Fruit fly (Drosophila melanogaster): Measurements from ENCODE around the gene CG31808.

Gene CG31808

DNA sequence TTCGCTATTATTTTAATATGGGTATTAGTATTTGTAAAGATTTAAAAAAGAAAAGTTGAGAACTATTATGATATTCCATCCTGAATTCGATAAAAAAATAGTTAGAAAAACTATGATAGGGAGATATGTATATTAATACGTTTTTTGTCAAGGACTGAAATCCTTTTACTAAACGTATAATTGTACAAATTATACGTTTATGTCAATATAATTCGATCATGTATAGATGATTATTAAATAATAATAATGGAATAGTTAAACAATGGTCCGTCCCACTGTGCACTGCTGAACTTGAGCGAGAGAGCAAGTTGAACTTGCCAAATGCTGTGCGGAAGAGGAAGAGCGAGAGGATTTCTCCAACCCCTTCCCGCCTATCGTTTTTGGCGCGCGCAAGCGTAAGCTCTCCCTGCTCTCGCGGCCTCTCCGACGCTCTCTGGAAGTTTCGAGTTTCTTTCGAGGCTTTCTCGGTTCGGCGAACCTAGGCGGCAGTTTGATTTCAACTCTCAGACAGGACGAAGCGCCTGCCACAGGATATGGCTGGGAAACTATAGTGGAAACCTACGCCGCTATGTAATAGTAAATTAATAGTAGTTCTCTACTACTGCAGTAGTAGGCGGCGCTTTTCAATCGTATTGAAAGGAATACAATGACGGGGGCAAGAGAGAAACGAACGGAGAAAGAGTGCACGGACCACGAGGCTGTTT is 30.9 kb downstream of the CG31808 start:
- TF ChIP-seq Ets98B (GFP tag; IDR thresholded peaks at IDR 0.05) (peak; percentile 30; the same call in 1 of the 2 replicates), CG8301 (tag; optimal IDR thresholded peaks at IDR 0.05) (peak; percentile 84), CG13204 (GFP tag; optimal IDR thresholded peaks at IDR 0.05) (peak; percentile 61), D1 (tag; optimal IDR thresholded peaks at IDR 0.05) (peak; percentile 79), Snoo (tag; optimal IDR thresholded peaks at IDR 0.05) (peak; percentile 65), CG32121 (GFP tag; IDR thresholded peaks at IDR 0.05) (no peak; the same call in 1 of the 2 replicates), CG9948 (tag; optimal IDR thresholded peaks at IDR 0.05) (peak; percentile 89), EcR (GFP tag; optimal IDR thresholded peaks at IDR 0.05) (peak; percentile 93), CG8159 (tag; optimal IDR thresholded peaks at IDR 0.05) (peak; percentile 83), rn (GFP tag; IDR thresholded peaks at IDR 0.05) (no peak), CG34367 (tag; optimal IDR thresholded peaks at IDR 0.05) (peak; percentile 76), CG14655 (GFP tag; optimal IDR thresholded peaks at IDR 0.05) (peak; percentile 84), Pif1B (GFP tag; optimal IDR thresholded peaks at IDR 0.05) (peak; percentile 35), CG17806 (tag; optimal IDR thresholded peaks at IDR 0.05) (peak; percentile 81), CG4496 (GFP tag; IDR thresholded peaks at IDR 0.05) (peak; percentile 35; the same call in 1 of the 3 replicates), gl (tag; optimal IDR thresholded peaks at IDR 0.05) (no peak), CG15710 (tag; optimal IDR thresholded peaks at IDR 0.05) (peak; percentile 86), CG10348 (GFP tag; IDR thresholded peaks at IDR 0.05) (no peak), fd96Ca (GFP tag; IDR thresholded peaks at IDR 0.05) (peak; percentile 37; the same call in 1 of the 3 replicates), CG12605 (GFP tag; IDR thresholded peaks at IDR 0.05) (peak; percentile 6; the same call in 1 of the 2 replicates)

dm6 chr2L:16683958-16684877 is 31.8 kb downstream of the CG31808 start, which contains the start of gene CG31807:
TSS of gene CG31807 (minus strand) at chr2L:16684008.
- TF ChIP-seq Pif1B (GFP tag; optimal IDR thresholded peaks at IDR 0.05) = peak; percentile 98
- peak; percentile 96 for TF ChIP-seq CG34367 (tag; optimal IDR thresholded peaks at IDR 0.05)
- peak; percentile 90 for TF ChIP-seq gl (tag; optimal IDR thresholded peaks at IDR 0.05)
- peak; percentile 92 for TF ChIP-seq D1 (tag; optimal IDR thresholded peaks at IDR 0.05)
- peak; percentile 78; the same call in 1 of the 2 replicates for TF ChIP-seq Ets98B (GFP tag; IDR thresholded peaks at IDR 0.05)
- TF ChIP-seq EcR (GFP tag; optimal IDR thresholded peaks at IDR 0.05) = no peak
- peak; percentile 91 for TF ChIP-seq Snoo (tag; optimal IDR thresholded peaks at IDR 0.05)
- TF ChIP-seq CG10348 (GFP tag; IDR thresholded peaks at IDR 0.05) = no peak
- peak; percentile 92 for TF ChIP-seq CG17806 (tag; optimal IDR thresholded peaks at IDR 0.05)
- peak; percentile 97 for TF ChIP-seq CG15710 (tag; optimal IDR thresholded peaks at IDR 0.05)
- TF ChIP-seq rn (GFP tag; IDR thresholded peaks at IDR 0.05) = peak; percentile 49
- TF ChIP-seq CG12605 (GFP tag; IDR thresholded peaks at IDR 0.05) = peak; percentile 87
- peak; percentile 92 for TF ChIP-seq CG13204 (GFP tag; optimal IDR thresholded peaks at IDR 0.05)
- TF ChIP-seq CG4496 (GFP tag; IDR thresholded peaks at IDR 0.05) = peak; percentile 86; the same call in 2 of the 3 replicates
- TF ChIP-seq CG8301 (tag; optimal IDR thresholded peaks at IDR 0.05) = peak; percentile 96
- peak; percentile 98 for TF ChIP-seq Pif1A (GFP tag; optimal IDR thresholded peaks at IDR 0.05)
- TF ChIP-seq fd96Ca (GFP tag; IDR thresholded peaks at IDR 0.05) = no peak; the same call in none of the 3 replicates
- TF ChIP-seq CG9948 (tag; optimal IDR thresholded peaks at IDR 0.05) = peak; percentile 97
- peak; percentile 96 for TF ChIP-seq CG14655 (GFP tag; optimal IDR thresholded peaks at IDR 0.05)
- TF ChIP-seq CG8159 (tag; optimal IDR thresholded peaks at IDR 0.05) = peak; percentile 100
- TF ChIP-seq CG32121 (GFP tag; IDR thresholded peaks at IDR 0.05) = peak; percentile 74

dm6 chr2L:16682203-16682602 is 33.8 kb downstream of the CG31808 start, which contains the start of gene CG33552:
TSS of gene CG33552 (plus strand) at chr2L:16682503.
- TF ChIP-seq CG10348 (GFP tag; IDR thresholded peaks at IDR 0.05) (no peak), rn (GFP tag; IDR thresholded peaks at IDR 0.05) (no peak), Snoo (tag; optimal IDR thresholded peaks at IDR 0.05) (no peak), CG9948 (tag; optimal IDR thresholded peaks at IDR 0.05) (no peak), CG17806 (tag; optimal IDR thresholded peaks at IDR 0.05) (no peak), Ets98B (GFP tag; IDR thresholded peaks at IDR 0.05) (no peak), CG32121 (GFP tag; IDR thresholded peaks at IDR 0.05) (no peak), CG8159 (tag; optimal IDR thresholded peaks at IDR 0.05) (no peak), Pif1A (GFP tag; optimal IDR thresholded peaks at IDR 0.05) (no peak)

DNA sequence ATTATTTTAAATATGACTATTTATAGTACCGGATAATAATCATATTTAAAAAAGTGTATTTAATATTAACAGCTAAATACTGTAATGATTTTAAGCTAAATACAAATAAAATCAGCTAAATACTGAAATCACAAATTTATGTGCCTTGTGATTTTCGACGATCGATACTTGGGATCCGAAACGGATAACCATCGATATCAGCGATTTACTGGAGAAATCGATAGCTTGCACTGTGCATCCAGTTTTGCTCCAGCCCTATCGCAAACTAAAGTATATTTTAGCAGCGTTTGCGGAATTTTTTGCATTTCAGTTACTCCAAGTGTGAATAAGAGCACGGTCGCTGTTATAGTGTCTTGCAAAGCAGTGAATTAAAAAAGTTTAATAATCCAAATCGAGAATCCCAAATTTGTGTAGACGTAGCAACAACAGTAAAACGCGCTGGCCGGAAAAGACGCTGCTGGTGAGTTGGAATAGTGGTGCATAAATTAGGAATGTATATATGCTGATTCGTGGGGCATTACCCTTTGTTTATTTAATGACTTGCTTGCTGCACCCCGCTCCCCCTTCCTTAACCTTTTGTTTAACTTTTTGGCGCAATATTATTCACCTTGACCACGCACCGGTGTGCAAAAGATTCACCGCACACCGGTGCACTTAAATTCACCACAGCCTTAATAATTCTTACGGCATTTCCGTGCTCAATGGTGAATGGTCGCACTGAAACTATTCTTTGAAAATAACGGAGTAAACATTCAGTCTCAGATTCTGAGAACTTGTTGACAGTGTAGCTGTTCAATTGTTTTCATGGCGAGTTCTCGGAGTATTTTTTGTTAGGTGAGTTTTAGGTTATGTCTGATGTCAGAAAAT is 35.9 kb downstream of the CG31808 start, which contains the start of the genes grp and squ:
Gene grp (plus strand): TSS at position 238 of the 867 bp plus-strand sequence.
Gene squ (plus strand): TSS at position 238 of the 867 bp plus-strand sequence.
- TF ChIP-seq EcR (GFP tag; optimal IDR thresholded peaks at IDR 0.05) = peak; percentile 89
- no peak for TF ChIP-seq Snoo (tag; optimal IDR thresholded peaks at IDR 0.05)
- no peak for TF ChIP-seq CG34367 (tag; optimal IDR thresholded peaks at IDR 0.05)
- TF ChIP-seq CG4496 (GFP tag; IDR thresholded peaks at IDR 0.05) = 0 out of 3 replicates have a peak, but pooled peaks have one; percentile 41
- peak; percentile 22; the same call in 1 of the 2 replicates for TF ChIP-seq CG12605 (GFP tag; IDR thresholded peaks at IDR 0.05)
- peak; percentile 26 for TF ChIP-seq gl (tag; optimal IDR thresholded peaks at IDR 0.05)
- TF ChIP-seq CG8159 (tag; optimal IDR thresholded peaks at IDR 0.05) = peak; percentile 14
- TF ChIP-seq CG32121 (GFP tag; IDR thresholded peaks at IDR 0.05) = no peak
- peak; percentile 1 for TF ChIP-seq D1 (tag; optimal IDR thresholded peaks at IDR 0.05)
- TF ChIP-seq CG13204 (GFP tag; optimal IDR thresholded peaks at IDR 0.05) = no peak
